Fruit fly (Drosophila melanogaster): Measurements from ENCODE around the gene Arpc4.

dm6 chr2L:6171166-6171565 lies 46.2 kb downstream of the Arpc4 start:
- TF ChIP-seq h (GFP tag; optimal IDR thresholded peaks at IDR 0.05) (no peak), CrebA (GFP tag; optimal IDR thresholded peaks at IDR 0.05; ENCODE audit: borderline replicate concordance) (no peak), Dfd (GFP tag; optimal IDR thresholded peaks at IDR 0.05) (no peak), lola (GFP tag; optimal IDR thresholded peaks at IDR 0.05) (no peak), usp (GFP tag; optimal IDR thresholded peaks at IDR 0.05) (no peak), CG9705 (GFP tag; optimal IDR thresholded peaks at IDR 0.05) (no peak), dl (GFP tag; optimal IDR thresholded peaks at IDR 0.05; ENCODE audit: insufficient read depth in 1 of 2, partially characterized antibody in 2 of 2) (no peak), Rel (GFP tag; optimal IDR thresholded peaks at IDR 0.05) (no peak), Rel (tag; optimal IDR thresholded peaks at IDR 0.05) (no peak), pan (optimal IDR thresholded peaks at IDR 0.05) (no peak), GATAd (GFP tag; optimal IDR thresholded peaks at IDR 0.05) (no peak), psq (GFP tag; optimal IDR thresholded peaks at IDR 0.05) (no peak), sv (GFP tag; optimal IDR thresholded peaks at IDR 0.05) (no peak)
